Worm (Caenorhabditis elegans) whole organism, mixed stage, embryonic: ENCODE measurements around the gene pcdr-1.

Source experiments
- ces-1 ChIP-seq: fragments of 150-350 bp; optimal IDR thresholded peaks from 2 replicates; lab custom pipeline; 2014; ENCODE audit warnings: missing biosample characterization, missing genetic modification reagents, missing genetic modification characterization
- lin-32 ChIP-seq: fragments of 200-800 bp; sonication (Bioruptor generic); optimal IDR thresholded peaks from 2 replicates; lab custom pipeline; 2018; ENCODE audit warnings: mild to moderate bottlenecking, missing genetic modification characterization, missing compliant biosample characterization
- nhr-237 ChIP-seq: fragments of 150-350 bp; optimal IDR thresholded peaks from 2 replicates; lab custom pipeline; 2014; ENCODE audit warnings: missing biosample characterization, missing genetic modification characterization
- pha-4 ChIP-seq: fragments of 150-350 bp; optimal IDR thresholded peaks from 2 replicates; lab custom pipeline; 2018; ENCODE audit warnings: missing biosample characterization, missing genetic modification reagents, missing genetic modification characterization
- snpc-4 ChIP-seq: fragments of 150-350 bp; optimal IDR thresholded peaks from 2 replicates; lab custom pipeline; 2014; ENCODE audit warnings: missing biosample characterization, missing genetic modification characterization
- ztf-11 ChIP-seq: fragments of 150-350 bp; optimal IDR thresholded peaks from 2 replicates; lab custom pipeline; 2014; ENCODE audit warnings: missing biosample characterization, missing genetic modification characterization

DNA sequence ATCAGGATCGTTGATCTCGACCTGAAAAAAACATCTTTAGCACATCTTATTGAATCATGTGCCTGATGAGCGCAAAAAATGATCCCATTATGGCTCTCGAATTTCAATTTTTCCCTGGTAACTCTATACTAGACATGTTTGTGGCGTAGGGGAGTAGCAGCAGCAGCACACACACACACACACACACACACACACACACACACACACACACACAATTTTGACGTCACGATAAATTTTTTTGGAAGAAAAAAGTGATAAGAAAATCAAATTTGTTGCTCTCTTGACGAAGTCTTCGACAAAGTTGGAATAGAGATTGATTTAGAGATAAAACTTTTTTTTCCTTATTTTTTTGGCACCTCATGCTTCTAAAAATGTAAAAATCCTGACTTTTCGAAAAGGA is 36.9 kb upstream of the pcdr-1 start:
- TF ChIP-seq nhr-237 (tag; lab: Kevin White, UChicago), result no peak
- no peak for TF ChIP-seq pha-4
- no peak for TF ChIP-seq ces-1
- TF ChIP-seq ztf-11 (tag; lab: Kevin White, UChicago), result no peak
- TF ChIP-seq lin-32 (GFP tag; lab: Kevin White, UChicago), result no peak
- TF ChIP-seq snpc-4 (tag; lab: Kevin White, UChicago), result no peak
